Worm (Caenorhabditis elegans) whole organism, L1 larva: Measurements from ENCODE around the gene oig-8.
A peak's percentile ranks its signal among the peaks of the same experiment; 100 is the strongest.

Experiments used
- C04F5.9 ChIP-seq: sonication (generic microtip); optimal IDR thresholded peaks from 2 replicates; lab custom pipeline; 2016; ENCODE audit warnings: missing genetic modification characterization, missing compliant biosample characterization
- F16B12.6 ChIP-seq: fragments of 150-350 bp; optimal IDR thresholded peaks from 2 replicates; lab custom pipeline; 2014; ENCODE audit warnings: missing biosample characterization, missing genetic modification characterization
- alr-1 ChIP-seq: fragments of 200-800 bp; sonication (Bioruptor generic); optimal IDR thresholded peaks from 2 replicates; lab custom pipeline; 2018; ENCODE audit warnings: borderline replicate concordance, mild to moderate bottlenecking, missing genetic modification characterization, missing compliant biosample characterization
- aly-2 ChIP-seq: fragments of 150-350 bp; optimal IDR thresholded peaks from 2 replicates; lab custom pipeline; 2014; ENCODE audit warnings: missing biosample characterization, missing genetic modification characterization
- blmp-1 ChIP-seq: fragments of 150-350 bp; optimal IDR thresholded peaks from 2 replicates; lab custom pipeline; 2014; ENCODE audit warnings: missing biosample characterization, missing genetic modification characterization
- ceh-88 ChIP-seq: fragments of 200-800 bp; sonication (Bioruptor generic); IDR thresholded peaks from 2 replicates; pipeline ENCODE4 v1.3.6; 2022; ENCODE audit warnings: missing genetic modification characterization, missing compliant biosample characterization
- ceh-90 ChIP-seq: sonication (generic microtip); optimal IDR thresholded peaks from 2 replicates; lab custom pipeline; 2016; ENCODE audit warnings: missing genetic modification characterization, missing compliant biosample characterization
- dsc-1 ChIP-seq: sonication (generic microtip); optimal IDR thresholded peaks from 2 replicates; lab custom pipeline; 2016; ENCODE audit warnings: mild to moderate bottlenecking, missing genetic modification characterization, missing compliant biosample characterization
- egl-27 ChIP-seq, 2 experiments: fragments of 150-350 bp in 1 of 2; sonication (generic microtip); optimal IDR thresholded peaks; 3 replicates each; lab custom pipeline; 2017 to 2018; ENCODE audit warnings: missing biosample characterization in 2 of 2, missing genetic modification characterization in 2 of 2, missing genetic modification reagents in 2 of 2
- elt-2 ChIP-seq: sonication (generic microtip); optimal IDR thresholded peaks from 2 replicates; lab custom pipeline; 2016; ENCODE audit warnings: missing genetic modification characterization, mild to moderate bottlenecking, inconsistent platforms, missing compliant biosample characterization, missing genetic modification reagents
- fkh-10 ChIP-seq: sonication (generic microtip); optimal IDR thresholded peaks from 2 replicates; lab custom pipeline; 2017; ENCODE audit warnings: missing biosample characterization, missing genetic modification reagents, missing genetic modification characterization
- hlh-17 ChIP-seq: fragments of 200-800 bp; sonication (Bioruptor generic); optimal IDR thresholded peaks from 2 replicates; lab custom pipeline; 2018; ENCODE audit warnings: missing genetic modification characterization, mild to moderate bottlenecking, missing compliant biosample characterization, moderate library complexity, borderline replicate concordance
- hpl-2 ChIP-seq: fragments of 150-350 bp; optimal IDR thresholded peaks from 2 replicates; lab custom pipeline; 2014; ENCODE audit warnings: missing biosample characterization, missing genetic modification reagents, missing genetic modification characterization
- irx-1 ChIP-seq: sonication (generic microtip); optimal IDR thresholded peaks from 2 replicates; lab custom pipeline; 2016; ENCODE audit warnings: missing genetic modification characterization, missing compliant biosample characterization
- lin-14 ChIP-seq: fragments of 200-800 bp; sonication (Bioruptor generic); optimal IDR thresholded peaks from 2 replicates; lab custom pipeline; 2018; ENCODE audit warnings: mild to moderate bottlenecking, missing genetic modification characterization, moderate library complexity, missing compliant biosample characterization
- lin-15B ChIP-seq: fragments of 150-350 bp; sonication (generic microtip); optimal IDR thresholded peaks from 3 replicates; lab custom pipeline; 2014; ENCODE audit warnings: missing biosample characterization, missing genetic modification characterization
- lin-35 ChIP-seq, 2 experiments: fragments of 150-350 bp; optimal IDR thresholded peaks; 2 replicates each; lab custom pipeline; 2014; ENCODE audit warnings: missing biosample characterization in 2 of 2, missing genetic modification characterization in 2 of 2, missing genetic modification reagents in 2 of 2
- lir-3 ChIP-seq: sonication (generic microtip); optimal IDR thresholded peaks from 2 replicates; lab custom pipeline; 2016; ENCODE audit warnings: mild to moderate bottlenecking, missing genetic modification characterization, moderate library complexity, missing compliant biosample characterization; ENCODE audit not compliant: poor library complexity
- nhr-11 ChIP-seq: fragments of 150-350 bp; optimal IDR thresholded peaks from 2 replicates; lab custom pipeline; 2014; ENCODE audit warnings: missing biosample characterization, missing genetic modification characterization
- nhr-12 ChIP-seq: sonication (generic microtip); optimal IDR thresholded peaks from 2 replicates; lab custom pipeline; 2017; ENCODE audit warnings: missing biosample characterization, missing genetic modification characterization
- nhr-237 ChIP-seq: fragments of 150-350 bp; optimal IDR thresholded peaks from 2 replicates; lab custom pipeline; 2014; ENCODE audit warnings: missing biosample characterization, missing genetic modification characterization
- nhr-71 ChIP-seq: sonication (generic microtip); optimal IDR thresholded peaks from 2 replicates; lab custom pipeline; 2016; ENCODE audit warnings: mild to moderate bottlenecking, missing genetic modification characterization, moderate library complexity, missing compliant biosample characterization
- nhr-76 ChIP-seq: sonication (generic microtip); optimal IDR thresholded peaks from 2 replicates; lab custom pipeline; 2017; ENCODE audit warnings: missing biosample characterization, missing genetic modification characterization
- nhr-84 ChIP-seq: sonication (generic microtip); optimal IDR thresholded peaks from 2 replicates; lab custom pipeline; 2017; ENCODE audit warnings: missing biosample characterization, missing genetic modification characterization
- nhr-85 ChIP-seq: sonication (generic microtip); peaks from one replicate; lab custom pipeline; 2016; ENCODE audit warnings: missing genetic modification characterization, inconsistent platforms, missing compliant biosample characterization
- nhr-90 ChIP-seq: sonication (generic microtip); optimal IDR thresholded peaks from 2 replicates; lab custom pipeline; 2016; ENCODE audit warnings: mild to moderate bottlenecking, missing genetic modification characterization, missing compliant biosample characterization; ENCODE audit not compliant: poor library complexity
- pag-3 ChIP-seq: sonication (generic microtip); optimal IDR thresholded peaks from 2 replicates; lab custom pipeline; 2017; ENCODE audit warnings: missing genetic modification characterization, mild to moderate bottlenecking, missing compliant biosample characterization, antibody characterized with exemption, borderline replicate concordance; ENCODE audit not compliant: insufficient read depth
- pax-3 ChIP-seq: fragments of 200-800 bp; sonication (Bioruptor generic); optimal IDR thresholded peaks from 2 replicates; lab custom pipeline; 2018; ENCODE audit warnings: mild to moderate bottlenecking, missing genetic modification characterization, moderate library complexity, missing compliant biosample characterization
- pqm-1 ChIP-seq: sonication (generic microtip); optimal IDR thresholded peaks from 3 replicates; lab custom pipeline; 2017; ENCODE audit warnings: missing biosample characterization, missing genetic modification characterization
- rnt-1 ChIP-seq: sonication (generic microtip); optimal IDR thresholded peaks from 2 replicates; lab custom pipeline; 2016; ENCODE audit warnings: mild to moderate bottlenecking, missing genetic modification characterization, moderate library complexity, missing compliant biosample characterization
- sox-4 ChIP-seq: sonication (generic microtip); optimal IDR thresholded peaks from 2 replicates; lab custom pipeline; 2016; ENCODE audit warnings: missing genetic modification characterization, missing compliant biosample characterization
- sptf-1 ChIP-seq: fragments of 150-350 bp; optimal IDR thresholded peaks from 2 replicates; lab custom pipeline; 2014; ENCODE audit warnings: missing biosample characterization, missing genetic modification characterization
- swsn-7 ChIP-seq: sonication (generic microtip); optimal IDR thresholded peaks from 2 replicates; lab custom pipeline; 2016; ENCODE audit warnings: missing genetic modification characterization, missing compliant biosample characterization
- tlp-1 ChIP-seq: fragments of 150-350 bp; optimal IDR thresholded peaks from 2 replicates; lab custom pipeline; 2014; ENCODE audit warnings: missing biosample characterization, missing genetic modification characterization
- unc-62 ChIP-seq: fragments of 150-350 bp; optimal IDR thresholded peaks from 2 replicates; lab custom pipeline; 2014; ENCODE audit warnings: missing biosample characterization, missing genetic modification reagents, missing genetic modification characterization
- unc-86 ChIP-seq: sonication (generic microtip); optimal IDR thresholded peaks from 2 replicates; lab custom pipeline; 2016; ENCODE audit warnings: missing genetic modification characterization, missing compliant biosample characterization
- vab-15 ChIP-seq: sonication (generic microtip); optimal IDR thresholded peaks from 2 replicates; lab custom pipeline; 2017; ENCODE audit warnings: missing genotype, mild to moderate bottlenecking, missing genetic modification characterization, missing compliant biosample characterization
- xbp-1 ChIP-seq: sonication (generic microtip); optimal IDR thresholded peaks from 2 replicates; lab custom pipeline; 2016; ENCODE audit warnings: missing genetic modification characterization, missing compliant biosample characterization
- zag-1 ChIP-seq: fragments of 150-350 bp; optimal IDR thresholded peaks from 2 replicates; lab custom pipeline; 2014; ENCODE audit warnings: missing biosample characterization, missing genetic modification characterization
- ztf-4 ChIP-seq: fragments of 150-350 bp; optimal IDR thresholded peaks from 2 replicates; lab custom pipeline; 2014; ENCODE audit warnings: missing biosample characterization, missing genetic modification characterization

The oig-8 gene

ce11 chrII:6642180-6642579 lies 6.7 kb downstream of the oig-8 start:
- no peak for TF ChIP-seq lir-3 (tag; lab: Kevin White, UChicago)
- TF ChIP-seq unc-62, result no peak
- TF ChIP-seq nhr-84, result no peak
- peak; percentile 20 for TF ChIP-seq fkh-10 (GFP tag; lab: Kevin White, UChicago)
- peak; percentile 53 for TF ChIP-seq dsc-1 (tag; lab: Kevin White, UChicago)
- TF ChIP-seq sptf-1 (tag; lab: Kevin White, UChicago), result no peak
- no peak for TF ChIP-seq hlh-17 (GFP tag; lab: Kevin White, UChicago)

ce11 chrII:6637854-6638253 lies 11.1 kb downstream of the oig-8 start:
- no peak for TF ChIP-seq pax-3
- no peak for TF ChIP-seq nhr-237 (tag; lab: Kevin White, UChicago)
- TF ChIP-seq vab-15, result no peak
- no peak for TF ChIP-seq sox-4 (tag; lab: Kevin White, UChicago)
- TF ChIP-seq nhr-11, result no peak
- no peak for TF ChIP-seq swsn-7 (tag; lab: Kevin White, UChicago)
- TF ChIP-seq unc-86 (tag; lab: Kevin White, UChicago), result no peak
- TF ChIP-seq rnt-1 (tag; lab: Kevin White, UChicago), result no peak
- no peak for TF ChIP-seq lin-15B
- TF ChIP-seq alr-1 (tag; lab: Kevin White, UChicago), result no peak
- TF ChIP-seq C04F5.9 (tag; lab: Kevin White, UChicago), result no peak

- TF ChIP-seq blmp-1 (no peak), ceh-90 (tag; lab: Kevin White, UChicago) (no peak), lin-35 (GFP tag; optimal IDR thresholded peaks at IDR 0.05; lab: Kevin White, UChicago) (no peak), irx-1 (tag; lab: Kevin White, UChicago) (no peak), hpl-2 (no peak), pax-3 (no peak), nhr-71 (tag; lab: Kevin White, UChicago) (no peak)
Observed at ce11 chrII:6636136-6636535, 12.8 kb downstream of the oig-8 start, which contains the start of gene T19D12.5. Gene T19D12.5, minus strand, starts transcription at chrII:6636236.

ce11 chrII:6631995-6632394 lies 16.9 kb downstream of the oig-8 start:
- TF ChIP-seq elt-2 (tag; lab: Kevin White, UChicago) (peak; percentile 67), aly-2 (no peak)

ce11 chrII:6630811-6631210 lies 18.1 kb downstream of the oig-8 start, which contains the start of gene T19D12.4:
Gene T19D12.4, plus strand, starts transcription at chrII:6631105.
- TF ChIP-seq nhr-84 (no peak), pqm-1 (tag; lab: Kevin White, UChicago) (no peak), elt-2 (tag; lab: Kevin White, UChicago) (peak; percentile 82), irx-1 (tag; lab: Kevin White, UChicago) (no peak), aly-2 (no peak), lin-15B (no peak)

- no peak for TF ChIP-seq pag-3 (tag; lab: Kevin White, UChicago)
- TF ChIP-seq sptf-1 (tag; lab: Kevin White, UChicago), result no peak
- TF ChIP-seq nhr-85 (tag; lab: Kevin White, UChicago), result no peak
- no peak for TF ChIP-seq lin-14 (GFP tag; lab: Kevin White, UChicago)
- TF ChIP-seq nhr-71 (tag; lab: Kevin White, UChicago), result no peak
- no peak for TF ChIP-seq egl-27 (tag; optimal IDR thresholded peaks at IDR 0.05; lab: Kevin White, UChicago)
- TF ChIP-seq nhr-76 (tag; lab: Kevin White, UChicago), result no peak
- no peak for TF ChIP-seq unc-62
- no peak for TF ChIP-seq tlp-1 (tag; lab: Kevin White, UChicago)
- no peak for TF ChIP-seq xbp-1
- TF ChIP-seq nhr-11, result no peak
- TF ChIP-seq F16B12.6 (tag; lab: Kevin White, UChicago), result no peak
- TF ChIP-seq ceh-88 (GFP tag; lab: Robert Waterston, UW), result no peak
- TF ChIP-seq zag-1, result no peak
- no peak for TF ChIP-seq blmp-1
- no peak for TF ChIP-seq nhr-90 (tag; lab: Kevin White, UChicago)
- TF ChIP-seq ztf-4, result no peak
- TF ChIP-seq nhr-12 (tag; lab: Kevin White, UChicago), result no peak
- no peak for TF ChIP-seq unc-86 (tag; lab: Kevin White, UChicago)
Observed at ce11 chrII:6629775-6630174, 19.2 kb downstream of the oig-8 start.
